Worm (Caenorhabditis elegans): ENCODE data around the gene T25E4.1.

ce11 chrII:5589690-5590089 lies 11.6 kb downstream of the T25E4.1 start, which contains the start of gene C17G10.13:
- TF ChIP-seq dao-5 (tag; optimal IDR thresholded peaks at IDR 0.05) = no peak
- no peak for TF ChIP-seq W03F9.2 (tag; optimal IDR thresholded peaks at IDR 0.05)
- no peak for TF ChIP-seq him-1 (tag; optimal IDR thresholded peaks at IDR 0.05)
